In the genomic region with DNA sequence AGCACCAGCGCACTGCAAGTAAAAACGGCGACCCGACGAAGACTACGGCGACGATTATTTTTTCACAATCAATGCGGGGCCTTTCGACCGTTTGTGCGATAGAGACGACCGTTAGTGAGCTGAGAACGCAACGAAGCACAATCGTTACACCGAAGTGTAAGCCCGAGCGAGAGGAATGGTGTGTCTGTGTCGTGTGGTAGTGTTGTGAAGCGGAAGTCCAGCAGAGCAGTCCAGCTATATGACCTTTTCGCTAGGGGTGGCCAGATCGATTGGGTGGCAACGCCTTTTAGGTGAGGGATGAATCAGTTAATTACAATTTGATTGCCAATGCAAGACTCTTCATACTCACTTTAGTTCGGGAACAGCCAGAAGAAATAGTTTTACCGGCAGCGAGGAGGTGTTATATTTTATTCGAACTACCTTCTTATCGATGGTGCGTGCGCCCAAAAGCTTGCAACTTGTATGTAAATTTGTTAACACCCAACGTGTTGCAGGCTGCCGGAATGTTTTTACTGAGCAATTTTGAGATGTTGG, we compare ENCODE assay signal across 1 fruit fly cellular context.
TF ChIP-seq lines count a peak whose summit lies in the region.

No protein-coding gene starts in this region.

TF ChIP-seq in whole organism, embryonic, 481 proteins besides CTCF, POLR2A, EP300 and RAD21 (continued from another document and continues in another):
- peak; percentile 83 for TF ChIP-seq mam (GFP tag; optimal IDR thresholded peaks at IDR 0.05; lab: Kevin White, UChicago)
- no peak for TF ChIP-seq Hr39 (optimal IDR thresholded peaks at IDR 0.05; lab: Kevin White, UChicago)
- peak; percentile 68 for TF ChIP-seq lilli (GFP tag; optimal IDR thresholded peaks at IDR 0.05; lab: Kevin White, UChicago)
- peak; percentile 50 for TF ChIP-seq CG2875 (GFP tag; optimal IDR thresholded peaks at IDR 0.05; lab: Kevin White, UChicago)
- TF ChIP-seq Six4 (GFP tag; optimal IDR thresholded peaks at IDR 0.05; lab: Kevin White, UChicago): no peak
- peak; percentile 15 for TF ChIP-seq oc (tag; optimal IDR thresholded peaks at IDR 0.05; lab: Kevin White, UChicago)
- peak; percentile 55 for TF ChIP-seq Fer1 (GFP tag; optimal IDR thresholded peaks at IDR 0.05; lab: Kevin White, UChicago)
- no peak for TF ChIP-seq ara (GFP tag; IDR thresholded peaks at IDR 0.05; lab: Robert Waterston, UW)
- no peak for TF ChIP-seq lov (optimal IDR thresholded peaks at IDR 0.05; lab: Kevin White, UChicago)
- TF ChIP-seq lov (GFP tag; IDR thresholded peaks at IDR 0.05; lab: Robert Waterston, UW): no peak
- TF ChIP-seq Lim3 (GFP tag; IDR thresholded peaks at IDR 0.05; lab: Robert Waterston, UW): no peak
- peak; percentile 42 for TF ChIP-seq repo (GFP tag; optimal IDR thresholded peaks at IDR 0.05; lab: Kevin White, UChicago)
- TF ChIP-seq Sry-δ (GFP tag; optimal IDR thresholded peaks at IDR 0.05; lab: Kevin White, UChicago): peak; percentile 52
- TF ChIP-seq CG11247 (GFP tag; IDR thresholded peaks at IDR 0.05; lab: Robert Waterston, UW): peak; percentile 79
- TF ChIP-seq CG7357 (GFP tag; IDR thresholded peaks at IDR 0.05; lab: Robert Waterston, UW): peak; percentile 42; the same call in 1 of the 3 replicates
- peak; percentile 69 for TF ChIP-seq CG3163 (GFP tag; optimal IDR thresholded peaks at IDR 0.05; lab: Kevin White, UChicago)
- peak; percentile 22 for TF ChIP-seq CG1529 (GFP tag; optimal IDR thresholded peaks at IDR 0.05; lab: Kevin White, UChicago)
- TF ChIP-seq Myb (GFP tag; optimal IDR thresholded peaks at IDR 0.05; lab: Kevin White, UChicago): peak; percentile 92
- peak; percentile 7; the same call in 1 of the 2 replicates for TF ChIP-seq aop (GFP tag; IDR thresholded peaks at IDR 0.05; lab: Robert Waterston, UW)
- peak; percentile 47 for TF ChIP-seq HHEX (GFP tag; optimal IDR thresholded peaks at IDR 0.05; lab: Kevin White, UChicago)
- no peak for TF ChIP-seq CG3065 (GFP tag; optimal IDR thresholded peaks at IDR 0.05; lab: Kevin White, UChicago)
- peak; percentile 50 for TF ChIP-seq Ada2b (GFP tag; IDR thresholded peaks at IDR 0.05; lab: Robert Waterston, UW)
- no peak for TF ChIP-seq Neu2 (GFP tag; optimal IDR thresholded peaks at IDR 0.05; lab: Kevin White, UChicago; ENCODE audit: borderline replicate concordance)
- TF ChIP-seq eve (GFP tag; optimal IDR thresholded peaks at IDR 0.05; lab: Kevin White, UChicago): no peak
- no peak for TF ChIP-seq D19A (tag; optimal IDR thresholded peaks at IDR 0.05; lab: Kevin White, UChicago)
- no peak for TF ChIP-seq D (optimal IDR thresholded peaks at IDR 0.05; lab: Kevin White, UChicago)
- peak; percentile 0 for TF ChIP-seq D (GFP tag; optimal IDR thresholded peaks at IDR 0.05; lab: Kevin White, UChicago)
- peak; percentile 19 for TF ChIP-seq twi (tag; optimal IDR thresholded peaks at IDR 0.05; lab: Kevin White, UChicago)
- TF ChIP-seq btn (GFP tag; optimal IDR thresholded peaks at IDR 0.05; lab: Kevin White, UChicago): peak; percentile 6
- no peak for TF ChIP-seq Stat92E (GFP tag; optimal IDR thresholded peaks at IDR 0.05; lab: Kevin White, UChicago)
- no peak for TF ChIP-seq CG16779 (GFP tag; IDR thresholded peaks at IDR 0.05; lab: Robert Waterston, UW)
- no peak for TF ChIP-seq ap (GFP tag; IDR thresholded peaks at IDR 0.05; lab: Robert Waterston, UW)
- peak; percentile 96 for TF ChIP-seq stwl (tag; optimal IDR thresholded peaks at IDR 0.05; lab: Kevin White, UChicago)
- TF ChIP-seq zf30C (GFP tag; optimal IDR thresholded peaks at IDR 0.05; lab: Kevin White, UChicago): no peak
- TF ChIP-seq CkIIα-i1 (GFP tag; IDR thresholded peaks at IDR 0.05; lab: Robert Waterston, UW): no peak
- TF ChIP-seq CG12071 (GFP tag; optimal IDR thresholded peaks at IDR 0.05; lab: Kevin White, UChicago): peak; percentile 43
- no peak for TF ChIP-seq CG13123 (GFP tag; optimal IDR thresholded peaks at IDR 0.05; lab: Kevin White, UChicago)
- no peak for TF ChIP-seq sim (GFP tag; IDR thresholded peaks at IDR 0.05; lab: Robert Waterston, UW)
- peak; percentile 74 for TF ChIP-seq CG12155 (GFP tag; optimal IDR thresholded peaks at IDR 0.05; lab: Kevin White, UChicago)
- peak; percentile 80 for TF ChIP-seq vvl (GFP tag; IDR thresholded peaks at IDR 0.05; lab: Robert Waterston, UW)
- TF ChIP-seq bigmax (GFP tag; optimal IDR thresholded peaks at IDR 0.05; lab: Kevin White, UChicago): peak; percentile 63
- TF ChIP-seq Doc3 (GFP tag; IDR thresholded peaks at IDR 0.05; lab: Robert Waterston, UW; ENCODE audit: partially characterized antibody): no peak
- 0 out of 2 replicates have a peak, but pooled peaks have one; percentile 40 for TF ChIP-seq CG4360 (GFP tag; IDR thresholded peaks at IDR 0.05; lab: Robert Waterston, UW)
- TF ChIP-seq CG2129 (GFP tag; IDR thresholded peaks at IDR 0.05; lab: Robert Waterston, UW; ENCODE audit: partially characterized antibody): no peak
- no peak for TF ChIP-seq CG4854 (GFP tag; optimal IDR thresholded peaks at IDR 0.05; lab: Kevin White, UChicago)
- no peak for TF ChIP-seq jigr1 (GFP tag; IDR thresholded peaks at IDR 0.05; lab: Robert Waterston, UW)
- no peak for TF ChIP-seq CG17359 (tag; optimal IDR thresholded peaks at IDR 0.05; lab: Kevin White, UChicago)
- peak; percentile 71 for TF ChIP-seq Ptx1 (GFP tag; IDR thresholded peaks at IDR 0.05; lab: Robert Waterston, UW)
- peak; percentile 76 for TF ChIP-seq CG7786 (GFP tag; optimal IDR thresholded peaks at IDR 0.05; lab: Kevin White, UChicago)
- no peak for TF ChIP-seq scrt (GFP tag; optimal IDR thresholded peaks at IDR 0.05; lab: Kevin White, UChicago)
- TF ChIP-seq CG10462 (GFP tag; optimal IDR thresholded peaks at IDR 0.05; lab: Kevin White, UChicago): no peak
- TF ChIP-seq danr (GFP tag; IDR thresholded peaks at IDR 0.05; lab: Robert Waterston, UW): no peak
- peak; percentile 76 for TF ChIP-seq Bdp1 (GFP tag; optimal IDR thresholded peaks at IDR 0.05; lab: Kevin White, UChicago)
- no peak for TF ChIP-seq jing (GFP tag; optimal IDR thresholded peaks at IDR 0.05; lab: Kevin White, UChicago)
- no peak; the same call in 2 of the 3 replicates for TF ChIP-seq H15 (GFP tag; IDR thresholded peaks at IDR 0.05; lab: Robert Waterston, UW)
- no peak for TF ChIP-seq Spps (tag; optimal IDR thresholded peaks at IDR 0.05; lab: Kevin White, UChicago)
- peak; percentile 64 for TF ChIP-seq cg (GFP tag; optimal IDR thresholded peaks at IDR 0.05; lab: Kevin White, UChicago)
- peak; percentile 80 for TF ChIP-seq zfh2 (GFP tag; optimal IDR thresholded peaks at IDR 0.05; lab: Kevin White, UChicago)
- TF ChIP-seq odd (GFP tag; optimal IDR thresholded peaks at IDR 0.05; lab: Kevin White, UChicago): peak; percentile 27
- peak; percentile 79 for TF ChIP-seq CG7745 (tag; optimal IDR thresholded peaks at IDR 0.05; lab: Kevin White, UChicago)
- peak; percentile 65 for TF ChIP-seq Drgx (GFP tag; IDR thresholded peaks at IDR 0.05; lab: Robert Waterston, UW)
- no peak for TF ChIP-seq fd96Cb (tag; optimal IDR thresholded peaks at IDR 0.05; lab: Kevin White, UChicago)
- TF ChIP-seq Tbp (GFP tag; optimal IDR thresholded peaks at IDR 0.05; lab: Kevin White, UChicago): no peak
- peak; percentile 92 for TF ChIP-seq Ets97D (GFP tag; optimal IDR thresholded peaks at IDR 0.05; lab: Kevin White, UChicago)
- no peak for TF ChIP-seq TFAM (GFP tag; optimal IDR thresholded peaks at IDR 0.05; lab: Kevin White, UChicago)
- TF ChIP-seq CrebB (tag; optimal IDR thresholded peaks at IDR 0.05; lab: Kevin White, UChicago): peak; percentile 67
- peak; percentile 88 for TF ChIP-seq zen (tag; optimal IDR thresholded peaks at IDR 0.05; lab: Kevin White, UChicago)
- peak; percentile 99 for TF ChIP-seq CG10321 (GFP tag; IDR thresholded peaks at IDR 0.05; lab: Robert Waterston, UW)
- peak; percentile 31 for TF ChIP-seq ab (GFP tag; optimal IDR thresholded peaks at IDR 0.05; lab: Kevin White, UChicago)
- TF ChIP-seq CG17186 (GFP tag; optimal IDR thresholded peaks at IDR 0.05; lab: Kevin White, UChicago): peak; percentile 49
- peak; percentile 65; the same call in 2 of the 4 replicates for TF ChIP-seq chinmo (GFP tag; IDR thresholded peaks at IDR 0.05; lab: Robert Waterston, UW; ENCODE audit: partially characterized antibody)
- TF ChIP-seq CG11085 (GFP tag; IDR thresholded peaks at IDR 0.05; lab: Robert Waterston, UW): peak; percentile 52; the same call in 1 of the 2 replicates
- TF ChIP-seq CG10979 (tag; optimal IDR thresholded peaks at IDR 0.05; lab: Kevin White, UChicago): peak; percentile 10
- TF ChIP-seq CG1024 (GFP tag; IDR thresholded peaks at IDR 0.05; lab: Robert Waterston, UW): 0 out of 2 replicates have a peak, but pooled peaks have one; percentile 31
- peak; percentile 2 for TF ChIP-seq gsb-n (tag; optimal IDR thresholded peaks at IDR 0.05; lab: Kevin White, UChicago)
- TF ChIP-seq CG3995 (GFP tag; optimal IDR thresholded peaks at IDR 0.05; lab: Kevin White, UChicago): peak; percentile 47
- no peak for TF ChIP-seq bowl (GFP tag; IDR thresholded peaks at IDR 0.05; lab: Robert Waterston, UW)
- peak in 1 of 3 experiments; percentile 14 for TF ChIP-seq lola (GFP tag; optimal IDR thresholded peaks at IDR 0.05; lab: Kevin White, UChicago)
- TF ChIP-seq MTF-1 (GFP tag; optimal IDR thresholded peaks at IDR 0.05; lab: Kevin White, UChicago; ENCODE audit: borderline replicate concordance): peak; percentile 40
- no peak for TF ChIP-seq Lpt (GFP tag; optimal IDR thresholded peaks at IDR 0.05; lab: Kevin White, UChicago)
- TF ChIP-seq CG2678 (tag; optimal IDR thresholded peaks at IDR 0.05; lab: Kevin White, UChicago): peak; percentile 22
- no peak for TF ChIP-seq Trl (optimal IDR thresholded peaks at IDR 0.05; lab: Kevin White, UChicago)
- TF ChIP-seq Trl (GFP tag; optimal IDR thresholded peaks at IDR 0.05; lab: Kevin White, UChicago): peak; percentile 69
- peak; percentile 84 for TF ChIP-seq sob (GFP tag; IDR thresholded peaks at IDR 0.05; lab: Robert Waterston, UW)
- no peak for TF ChIP-seq Kr (GFP tag; optimal IDR thresholded peaks at IDR 0.05; lab: Kevin White, UChicago)
- peak; percentile 27 for TF ChIP-seq CG8281 (tag; optimal IDR thresholded peaks at IDR 0.05; lab: Kevin White, UChicago)
- TF ChIP-seq p53 (GFP tag; optimal IDR thresholded peaks at IDR 0.05; lab: Kevin White, UChicago): peak; percentile 72
- no peak for TF ChIP-seq fru (optimal IDR thresholded peaks at IDR 0.05; lab: Kevin White, UChicago)
- TF ChIP-seq CG11456 (GFP tag; IDR thresholded peaks at IDR 0.05; lab: Robert Waterston, UW): peak; percentile 89
- TF ChIP-seq hkb (optimal IDR thresholded peaks at IDR 0.05; lab: Kevin White, UChicago): peak; percentile 62
- 0 out of 2 replicates have a peak, but pooled peaks have one; percentile 14 for TF ChIP-seq hkb (GFP tag; IDR thresholded peaks at IDR 0.05; lab: Robert Waterston, UW)
- peak; percentile 75 for TF ChIP-seq Nf-YC (tag; optimal IDR thresholded peaks at IDR 0.05; lab: Kevin White, UChicago)
- peak; percentile 71; the same call in 2 of the 3 replicates for TF ChIP-seq dysf (GFP tag; IDR thresholded peaks at IDR 0.05; lab: Robert Waterston, UW)
- TF ChIP-seq pita (GFP tag; optimal IDR thresholded peaks at IDR 0.05; lab: Kevin White, UChicago): no peak
- TF ChIP-seq ssp (GFP tag; IDR thresholded peaks at IDR 0.05; lab: Robert Waterston, UW): peak; percentile 61
- peak; percentile 19 for TF ChIP-seq HLH4C (GFP tag; IDR thresholded peaks at IDR 0.05; lab: Robert Waterston, UW; ENCODE audit: partially characterized antibody)
- TF ChIP-seq Meics (GFP tag; optimal IDR thresholded peaks at IDR 0.05; lab: Kevin White, UChicago): peak; percentile 42
- no peak for TF ChIP-seq Chrac-16 (GFP tag; optimal IDR thresholded peaks at IDR 0.05; lab: Kevin White, UChicago)
- TF ChIP-seq Hr3 (GFP tag; optimal IDR thresholded peaks at IDR 0.05; lab: Kevin White, UChicago): peak; percentile 44
- TF ChIP-seq Hey (tag; optimal IDR thresholded peaks at IDR 0.05; lab: Kevin White, UChicago): peak; percentile 57
- TF ChIP-seq CG7556 (GFP tag; optimal IDR thresholded peaks at IDR 0.05; lab: Kevin White, UChicago): peak; percentile 29
- peak; percentile 52 for TF ChIP-seq NC2α (GFP tag; optimal IDR thresholded peaks at IDR 0.05; lab: Kevin White, UChicago)
- TF ChIP-seq tin (GFP tag; optimal IDR thresholded peaks at IDR 0.05; lab: Kevin White, UChicago): peak; percentile 44
- TF ChIP-seq exex (tag; optimal IDR thresholded peaks at IDR 0.05; lab: Kevin White, UChicago): peak; percentile 60
- peak; percentile 16 for TF ChIP-seq fd3F (GFP tag; optimal IDR thresholded peaks at IDR 0.05; lab: Kevin White, UChicago)
- peak; percentile 75 for TF ChIP-seq CG9609 (GFP tag; optimal IDR thresholded peaks at IDR 0.05; lab: Kevin White, UChicago)
- TF ChIP-seq klu (GFP tag; IDR thresholded peaks at IDR 0.05; lab: Robert Waterston, UW): peak; percentile 47; the same call in 1 of the 2 replicates
- peak; percentile 91 for TF ChIP-seq CG3847 (GFP tag; IDR thresholded peaks at IDR 0.05; lab: Robert Waterston, UW)
- TF ChIP-seq Sox100B (GFP tag; optimal IDR thresholded peaks at IDR 0.05; lab: Kevin White, UChicago): no peak
- TF ChIP-seq Ravus (GFP tag; IDR thresholded peaks at IDR 0.05; lab: Robert Waterston, UW): no peak
- TF ChIP-seq pnt (GFP tag; optimal IDR thresholded peaks at IDR 0.05; lab: Kevin White, UChicago): peak; percentile 60
- TF ChIP-seq CG4617 (GFP tag; optimal IDR thresholded peaks at IDR 0.05; lab: Kevin White, UChicago; ENCODE audit: borderline replicate concordance): peak; percentile 66
- no peak; the same call in 1 of the 3 replicates for TF ChIP-seq CG16813 (GFP tag; IDR thresholded peaks at IDR 0.05; lab: Robert Waterston, UW; ENCODE audit: partially characterized antibody)
- TF ChIP-seq Mad (GFP tag; optimal IDR thresholded peaks at IDR 0.05; lab: Kevin White, UChicago): peak; percentile 42
- no peak for TF ChIP-seq CG12391 (tag; optimal IDR thresholded peaks at IDR 0.05; lab: Kevin White, UChicago)
- TF ChIP-seq ERR (GFP tag; optimal IDR thresholded peaks at IDR 0.05; lab: Kevin White, UChicago): peak; percentile 83
- TF ChIP-seq pzg (GFP tag; optimal IDR thresholded peaks at IDR 0.05; lab: Kevin White, UChicago): peak; percentile 96
- TF ChIP-seq CG6854 (GFP tag; optimal IDR thresholded peaks at IDR 0.05; lab: Kevin White, UChicago): peak; percentile 64
- TF ChIP-seq CG15601 (tag; optimal IDR thresholded peaks at IDR 0.05; lab: Kevin White, UChicago): peak; percentile 31
- no peak for TF ChIP-seq Oaz (GFP tag; IDR thresholded peaks at IDR 0.05; lab: Robert Waterston, UW)
- no peak; the same call in 2 of the 3 replicates for TF ChIP-seq CG14050 (GFP tag; IDR thresholded peaks at IDR 0.05; lab: Robert Waterston, UW)
- TF ChIP-seq Med (GFP tag; lab: Kevin White, UChicago): peak; percentile 97
- TF ChIP-seq mld (GFP tag; IDR thresholded peaks at IDR 0.05; lab: Robert Waterston, UW; ENCODE audit: partially characterized antibody): no peak
- peak; percentile 31 for TF ChIP-seq CG4820 (GFP tag; optimal IDR thresholded peaks at IDR 0.05; lab: Kevin White, UChicago)
- peak; percentile 14 for TF ChIP-seq CG10431 (GFP tag; optimal IDR thresholded peaks at IDR 0.05; lab: Kevin White, UChicago)
